Fruit fly (Drosophila melanogaster): ENCODE data around the gene Arl2.

Arl2 gene

DNA sequence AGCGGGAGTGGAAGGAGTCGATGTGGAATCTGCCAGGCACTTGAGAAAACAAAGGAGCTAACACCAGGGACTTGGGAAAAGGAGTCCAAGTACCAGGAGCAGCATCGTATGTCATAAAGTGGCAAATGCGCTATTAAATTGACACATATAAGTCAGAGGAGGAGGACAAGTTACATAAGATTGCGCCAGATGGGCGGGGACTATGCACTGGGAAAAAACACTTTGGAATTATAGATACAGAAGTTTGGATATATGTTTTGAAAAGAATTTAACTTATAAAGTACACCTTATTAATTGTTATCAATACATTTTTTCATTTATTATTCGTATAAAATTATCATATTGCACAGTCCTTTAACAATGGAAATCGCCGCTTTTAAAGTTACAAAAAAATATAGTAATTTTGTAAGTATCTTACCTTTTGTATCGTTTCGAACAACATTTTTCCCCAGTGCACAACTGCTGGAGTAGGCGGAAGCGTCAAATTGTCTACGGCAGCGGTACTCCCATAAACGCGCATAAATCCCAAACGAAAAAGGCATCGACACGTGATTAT is 4.8 kb upstream of the Arl2 start (continued):
- no peak for TF ChIP-seq CG1603 (tag; optimal IDR thresholded peaks at IDR 0.05)
- no peak for TF ChIP-seq mirr (GFP tag; optimal IDR thresholded peaks at IDR 0.05)
- no peak for TF ChIP-seq CG18599 (GFP tag; optimal IDR thresholded peaks at IDR 0.05)
- no peak for TF ChIP-seq tna (GFP tag; IDR thresholded peaks at IDR 0.05; ENCODE audit: partially characterized antibody)
- TF ChIP-seq exex (tag; optimal IDR thresholded peaks at IDR 0.05), result no peak
- no peak for TF ChIP-seq HLHmδ (GFP tag; optimal IDR thresholded peaks at IDR 0.05)
- TF ChIP-seq inv (GFP tag; IDR thresholded peaks at IDR 0.05; ENCODE audit: partially characterized antibody), result no peak
- no peak for TF ChIP-seq chm (GFP tag; IDR thresholded peaks at IDR 0.05)
- TF ChIP-seq B-H2 (GFP tag; optimal IDR thresholded peaks at IDR 0.05), result no peak
- no peak for TF ChIP-seq hth (optimal IDR thresholded peaks at IDR 0.05)
- TF ChIP-seq sim (GFP tag; IDR thresholded peaks at IDR 0.05), result no peak
- peak; percentile 36 for TF ChIP-seq phol (tag; optimal IDR thresholded peaks at IDR 0.05)
- no peak for TF ChIP-seq CG6791 (GFP tag; IDR thresholded peaks at IDR 0.05; ENCODE audit: partially characterized antibody)
- TF ChIP-seq PHDP (tag; optimal IDR thresholded peaks at IDR 0.05), result no peak
- TF ChIP-seq Deaf1 (tag; optimal IDR thresholded peaks at IDR 0.05), result no peak
- TF ChIP-seq CG15601 (tag; optimal IDR thresholded peaks at IDR 0.05), result no peak
- TF ChIP-seq CG5180 (GFP tag; optimal IDR thresholded peaks at IDR 0.05), result no peak
- TF ChIP-seq CG12744 (GFP tag; optimal IDR thresholded peaks at IDR 0.05), result no peak
- no peak for TF ChIP-seq Abd-B (GFP tag; optimal IDR thresholded peaks at IDR 0.05)
- TF ChIP-seq schlank (tag; optimal IDR thresholded peaks at IDR 0.05), result no peak
- TF ChIP-seq Bgb (GFP tag; IDR thresholded peaks at IDR 0.05; ENCODE audit: partially characterized antibody), result no peak
- TF ChIP-seq vvl (GFP tag; IDR thresholded peaks at IDR 0.05), result no peak
- TF ChIP-seq dysf (GFP tag; IDR thresholded peaks at IDR 0.05), result no peak
- TF ChIP-seq Six4 (GFP tag; optimal IDR thresholded peaks at IDR 0.05), result no peak
- no peak for TF ChIP-seq CG4820 (GFP tag; optimal IDR thresholded peaks at IDR 0.05)
- no peak for TF ChIP-seq Ravus (GFP tag; IDR thresholded peaks at IDR 0.05)
- TF ChIP-seq Fer1 (GFP tag; optimal IDR thresholded peaks at IDR 0.05), result no peak
- no peak for TF ChIP-seq Mes4 (GFP tag; optimal IDR thresholded peaks at IDR 0.05)
- no peak for TF ChIP-seq CG4730 (GFP tag; IDR thresholded peaks at IDR 0.05)
- TF ChIP-seq CG30431 (GFP tag; optimal IDR thresholded peaks at IDR 0.05), result no peak
- TF ChIP-seq ewg (GFP tag; optimal IDR thresholded peaks at IDR 0.05), result no peak
- no peak for TF ChIP-seq gsb (GFP tag; IDR thresholded peaks at IDR 0.05)
- TF ChIP-seq jing (GFP tag; optimal IDR thresholded peaks at IDR 0.05), result no peak
- no peak for TF ChIP-seq ash1 (GFP tag; optimal IDR thresholded peaks at IDR 0.05)
- no peak for TF ChIP-seq az2 (GFP tag; optimal IDR thresholded peaks at IDR 0.05)
- TF ChIP-seq gfzf (GFP tag; optimal IDR thresholded peaks at IDR 0.05), result no peak
- TF ChIP-seq CG4424 (GFP tag; optimal IDR thresholded peaks at IDR 0.05), result no peak
- no peak for TF ChIP-seq CG6272 (GFP tag; IDR thresholded peaks at IDR 0.05)
- no peak for TF ChIP-seq CG11398 (GFP tag; optimal IDR thresholded peaks at IDR 0.05)
- no peak for TF ChIP-seq Jarid2 (GFP tag; optimal IDR thresholded peaks at IDR 0.05)
- no peak for TF ChIP-seq Gsc (GFP tag; IDR thresholded peaks at IDR 0.05)
- no peak for TF ChIP-seq CG10654 (GFP tag; optimal IDR thresholded peaks at IDR 0.05)
- TF ChIP-seq rib (GFP tag; IDR thresholded peaks at IDR 0.05), result no peak
- no peak for TF ChIP-seq E2f1 (GFP tag; IDR thresholded peaks at IDR 0.05)
- no peak for TF ChIP-seq Opbp (GFP tag; IDR thresholded peaks at IDR 0.05; ENCODE audit: partially characterized antibody)
- no peak for TF ChIP-seq en (GFP tag; optimal IDR thresholded peaks at IDR 0.05)
- peak; percentile 74 for TF ChIP-seq zf30C (GFP tag; optimal IDR thresholded peaks at IDR 0.05)
- no peak for TF ChIP-seq hkb (optimal IDR thresholded peaks at IDR 0.05)
- TF ChIP-seq hkb (GFP tag; IDR thresholded peaks at IDR 0.05), result no peak
- no peak for TF ChIP-seq jumu (GFP tag; optimal IDR thresholded peaks at IDR 0.05)
- TF ChIP-seq CG9215 (GFP tag; IDR thresholded peaks at IDR 0.05), result no peak
- TF ChIP-seq Hand (GFP tag; optimal IDR thresholded peaks at IDR 0.05), result no peak

All from whole organism, embryonic.